Fruit fly (Drosophila melanogaster) S2 (cell line): ENCODE measurements around the gene CG33721.
"Not testable (repeated sequence)": the region's sequence is repeated elsewhere in the genome, so short reads cannot be mapped to it uniquely, and the experiment has no call there.

Experiments
- CG8478 ChIP-seq: fragments of >200 bp; optimal IDR thresholded peaks from 2 replicates; lab custom pipeline; 2018
- CTCF ChIP-seq, 2 experiments: fragments of >200 bp; optimal IDR thresholded peaks; 2 replicates each; lab custom pipeline; 2018

DNA sequence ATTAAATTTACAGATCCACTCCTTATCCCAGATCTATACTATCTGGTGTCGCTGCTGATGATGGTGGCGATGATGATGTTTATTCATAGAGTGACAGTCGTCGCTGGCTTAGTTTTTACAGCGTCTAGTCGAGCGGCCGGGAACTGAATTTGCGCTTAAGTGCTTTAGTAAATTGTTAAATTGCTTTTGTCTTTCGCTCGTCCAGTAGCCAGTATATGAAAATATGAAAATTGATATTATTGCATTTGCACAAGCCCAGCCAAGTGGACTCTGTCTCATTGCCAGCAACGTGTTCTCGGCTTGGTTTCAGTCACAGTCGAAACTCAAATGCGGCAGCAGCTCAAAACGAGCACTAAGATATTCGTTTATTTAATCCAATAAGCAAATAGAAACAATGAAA lies 32.4 kb upstream of the CG33721 start, which contains the start of gene CG7084:
- TF ChIP-seq CTCF (optimal IDR thresholded peaks at IDR 0.05; lab: Kevin White, UChicago); CG8478: not testable (repeated sequence)
